Fruit fly (Drosophila melanogaster): ENCODE measurements around the gene CG33337.

DNA sequence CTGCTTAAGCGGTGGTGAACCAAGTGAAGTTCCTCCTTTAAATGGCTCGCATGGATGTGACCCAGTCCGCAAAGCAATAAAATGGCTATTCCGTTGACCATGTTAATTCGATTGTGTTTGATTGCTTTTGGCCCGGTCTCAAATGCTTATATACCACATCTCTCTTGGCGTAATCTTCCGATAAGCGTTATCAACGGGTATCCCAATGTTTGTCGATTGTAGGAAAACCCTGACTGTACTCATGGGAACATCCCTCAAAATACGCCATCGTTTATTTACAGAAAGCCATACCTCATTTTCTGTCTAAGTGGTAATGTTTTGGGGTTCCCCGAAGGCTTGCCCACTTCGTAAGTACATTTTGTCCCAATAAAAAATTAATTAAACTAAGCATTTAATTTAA lies 6.4 kb upstream of the CG33337 start, which contains the start of gene CG10183:
- TF ChIP-seq EcR (GFP tag; optimal IDR thresholded peaks at IDR 0.05) (no peak), pan (optimal IDR thresholded peaks at IDR 0.05) (no peak), usp (GFP tag; optimal IDR thresholded peaks at IDR 0.05) (no peak), psq (optimal IDR thresholded peaks at IDR 0.05) (no peak), Dll (optimal IDR thresholded peaks at IDR 0.05) (no peak)
